Worm (Caenorhabditis elegans) whole organism, late embryonic: ENCODE measurements around the gene nhr-152.

Experiments used
- ceh-18 ChIP-seq: sonication (generic microtip); optimal IDR thresholded peaks from 2 replicates; lab custom pipeline; 2016; ENCODE audit warnings: missing genetic modification characterization, missing compliant biosample characterization
- ceh-2 ChIP-seq: sonication (generic microtip); optimal IDR thresholded peaks from 2 replicates; lab custom pipeline; 2016; ENCODE audit warnings: missing genotype, missing genetic modification characterization, missing compliant biosample characterization
- ceh-9 ChIP-seq: sonication (generic microtip); optimal IDR thresholded peaks from 2 replicates; lab custom pipeline; 2016; ENCODE audit warnings: mild to moderate bottlenecking, missing genetic modification characterization, inconsistent platforms, missing compliant biosample characterization
- che-1 ChIP-seq: sonication (generic microtip); optimal IDR thresholded peaks from 2 replicates; lab custom pipeline; 2016; ENCODE audit warnings: mild to moderate bottlenecking, missing genetic modification characterization, missing compliant biosample characterization
- elt-4 ChIP-seq: sonication (generic microtip); optimal IDR thresholded peaks from 2 replicates; lab custom pipeline; 2016; ENCODE audit warnings: missing genetic modification characterization, missing compliant biosample characterization
- fkh-10 ChIP-seq: fragments of 150-350 bp; optimal IDR thresholded peaks from 2 replicates; lab custom pipeline; 2014; ENCODE audit warnings: missing biosample characterization, missing genetic modification reagents, missing genetic modification characterization
- hlh-15 ChIP-seq: sonication (generic microtip); optimal IDR thresholded peaks from 2 replicates; lab custom pipeline; 2016; ENCODE audit warnings: missing genetic modification characterization, missing compliant biosample characterization
- hlh-30 ChIP-seq: sonication (generic microtip); optimal IDR thresholded peaks from 2 replicates; lab custom pipeline; 2017; ENCODE audit warnings: antibody characterized with exemption, missing genetic modification characterization, missing compliant biosample characterization; ENCODE audit not compliant: insufficient read depth
- nhr-11 ChIP-seq: fragments of 150-350 bp; optimal IDR thresholded peaks from 2 replicates; lab custom pipeline; 2014; ENCODE audit warnings: missing biosample characterization, missing genetic modification characterization
- pat-9 ChIP-seq: fragments of 200-800 bp; sonication (Bioruptor generic); optimal IDR thresholded peaks from 2 replicates; lab custom pipeline; 2018; ENCODE audit warnings: mild to moderate bottlenecking, missing genetic modification characterization, moderate library complexity, missing compliant biosample characterization
- pha-4 ChIP-seq: fragments of 150-350 bp; optimal IDR thresholded peaks from 2 replicates; lab custom pipeline; 2018; ENCODE audit warnings: missing biosample characterization, missing genetic modification reagents, missing genetic modification characterization
- pros-1 ChIP-seq: fragments of 150-350 bp; optimal IDR thresholded peaks from 2 replicates; lab custom pipeline; 2014; ENCODE audit warnings: missing biosample characterization, missing genetic modification reagents, missing genetic modification characterization
- sox-4 ChIP-seq: sonication (generic microtip); optimal IDR thresholded peaks from 2 replicates; lab custom pipeline; 2017; ENCODE audit warnings: mild to moderate bottlenecking, missing genetic modification characterization, inconsistent platforms, missing compliant biosample characterization

DNA sequence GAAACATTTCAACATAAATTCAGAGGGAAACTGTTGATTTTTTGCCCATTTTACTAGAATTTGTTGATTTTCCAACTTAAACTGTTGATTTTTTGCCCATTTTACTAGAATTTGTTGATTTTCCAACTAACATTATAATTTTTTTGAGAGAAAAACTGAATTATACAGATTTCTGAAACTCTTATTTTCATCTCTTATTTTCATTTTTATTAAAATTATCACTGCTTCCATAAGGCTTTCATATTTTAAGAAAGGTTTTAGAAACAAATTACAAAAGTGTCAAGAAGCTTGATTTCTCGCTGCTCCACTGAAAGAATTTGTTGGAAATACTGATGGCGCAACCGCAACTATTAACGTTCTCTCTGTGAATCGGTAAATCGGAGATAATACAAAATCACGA is 36.2 kb upstream of the nhr-152 start:
- TF ChIP-seq hlh-15 (tag; lab: Kevin White, UChicago) (no peak), sox-4 (no peak), elt-4 (tag; lab: Kevin White, UChicago) (no peak), pha-4 (no peak), pat-9 (tag; lab: Kevin White, UChicago) (no peak), pros-1 (tag; lab: Kevin White, UChicago) (no peak), ceh-2 (no peak), fkh-10 (GFP tag; lab: Kevin White, UChicago) (no peak), ceh-9 (tag; lab: Kevin White, UChicago) (no peak), hlh-30 (tag; lab: Kevin White, UChicago) (no peak), che-1 (tag; lab: Kevin White, UChicago) (no peak), nhr-11 (no peak), ceh-18 (no peak)
